Fruit fly (Drosophila melanogaster) whole organism, embryonic: Measurements from ENCODE around the gene Cpr66Cb.

ENCODE experiments used
- Asciz ChIP-seq: fragments of 200-800 bp; sonication (Bioruptor generic); optimal IDR thresholded peaks from 2 replicates; lab custom pipeline; 2017; ENCODE audit warnings: missing biosample characterization, mild to moderate bottlenecking, missing genetic modification characterization, missing genetic modification reagents
- Blimp-1 ChIP-seq: fragments of 200-800 bp; sonication (Bioruptor generic); optimal IDR thresholded peaks from 3 replicates; lab custom pipeline; 2018; ENCODE audit warnings: missing biosample characterization, missing genetic modification characterization, mild to moderate bottlenecking, moderate library complexity, missing genetic modification reagents
- CG10209 ChIP-seq: fragments of 200-800 bp; sonication (Bioruptor generic); optimal IDR thresholded peaks from 3 replicates; lab custom pipeline; 2017; ENCODE audit warnings: missing biosample characterization, mild to moderate bottlenecking, missing genetic modification characterization, missing genetic modification reagents
- CG1024 ChIP-seq: fragments of 200-800 bp; sonication (Bioruptor generic); IDR thresholded peaks from 2 replicates; pipeline ENCODE4 v1.3.6; 2022; ENCODE audit warnings: missing biosample characterization, missing genetic modification characterization
- CG11085 ChIP-seq: fragments of 200-800 bp; sonication (Bioruptor generic); IDR thresholded peaks from 2 replicates; pipeline ENCODE4 v1.3.6; 2022; ENCODE audit warnings: missing biosample characterization, missing genetic modification characterization
- CG13123 ChIP-seq: fragments of 200-800 bp; sonication (Bioruptor generic); optimal IDR thresholded peaks from 2 replicates; lab custom pipeline; 2016; ENCODE audit warnings: missing biosample characterization, missing genetic modification characterization
- CG13424 ChIP-seq: fragments of 200-800 bp; sonication (Bioruptor generic); optimal IDR thresholded peaks from 2 replicates; lab custom pipeline; 2019; ENCODE audit warnings: missing biosample characterization, mild to moderate bottlenecking, missing genetic modification characterization, moderate library complexity
- CG14050 ChIP-seq: fragments of 200-800 bp; sonication (Bioruptor generic); IDR thresholded peaks from 3 replicates; pipeline ENCODE4 v1.3.6; 2022; ENCODE audit warnings: missing biosample characterization, missing genetic modification characterization
- CG14860 ChIP-seq: fragments of 200-800 bp; sonication (Bioruptor generic); IDR thresholded peaks from 3 replicates; pipeline ENCODE4 v1.3.6; 2022; ENCODE audit warnings: missing biosample characterization, missing genetic modification characterization; ENCODE audit not compliant: partially characterized antibody
- CG15269 ChIP-seq: fragments of 200-800 bp; sonication (Bioruptor generic); optimal IDR thresholded peaks from 2 replicates; lab custom pipeline; 2018; ENCODE audit warnings: missing biosample characterization, mild to moderate bottlenecking, missing genetic modification characterization, moderate library complexity
- CG16779 ChIP-seq: fragments of 200-800 bp; sonication (Bioruptor generic); IDR thresholded peaks from 2 replicates; pipeline ENCODE4 v1.3.6; 2022; ENCODE audit warnings: missing biosample characterization, missing genetic modification characterization
- CG16815 ChIP-seq: fragments of 200-800 bp; sonication (Bioruptor generic); optimal IDR thresholded peaks from 3 replicates; lab custom pipeline; 2017; ENCODE audit warnings: missing biosample characterization, mild to moderate bottlenecking, missing genetic modification characterization
- CG17385 ChIP-seq: fragments of 200-800 bp; sonication (Bioruptor generic); optimal IDR thresholded peaks from 3 replicates; lab custom pipeline; 2018; ENCODE audit warnings: missing biosample characterization, mild to moderate bottlenecking, missing genetic modification characterization
- CG2116 ChIP-seq: fragments of 200-800 bp; sonication (Bioruptor generic); optimal IDR thresholded peaks from 3 replicates; lab custom pipeline; 2018; ENCODE audit warnings: missing biosample characterization, mild to moderate bottlenecking, missing genetic modification characterization
- CG2120 ChIP-seq: fragments of 200-800 bp; sonication (Bioruptor generic); optimal IDR thresholded peaks from 3 replicates; lab custom pipeline; 2016; ENCODE audit warnings: missing biosample characterization, missing genetic modification characterization
- CG30431 ChIP-seq: fragments of 200-800 bp; sonication (Bioruptor generic); optimal IDR thresholded peaks from 2 replicates; lab custom pipeline; 2017; ENCODE audit warnings: missing biosample characterization, missing genetic modification characterization
- CG31441 ChIP-seq: fragments of 200-800 bp; sonication (Bioruptor generic); IDR thresholded peaks from 2 replicates; pipeline ENCODE4 v1.3.6; 2022; ENCODE audit warnings: missing biosample characterization, missing genetic modification characterization
- CG32767 ChIP-seq: fragments of 200-800 bp; sonication (Bioruptor generic); IDR thresholded peaks from 2 replicates; pipeline ENCODE4 v1.3.6; 2022; ENCODE audit warnings: missing biosample characterization, missing genetic modification characterization
- CG33213 ChIP-seq: fragments of 200-800 bp; sonication (Bioruptor generic); optimal IDR thresholded peaks from 3 replicates; lab custom pipeline; 2016; ENCODE audit warnings: missing biosample characterization, missing genetic modification characterization
- CG34422 ChIP-seq: fragments of 200-800 bp; sonication (Bioruptor generic); IDR thresholded peaks from 3 replicates; pipeline ENCODE4 v1.3.6; 2022; ENCODE audit warnings: missing biosample characterization, missing genetic modification characterization
- CG3726 ChIP-seq: fragments of 200-800 bp; sonication (Bioruptor generic); IDR thresholded peaks from 3 replicates; pipeline ENCODE4, ENCODE4 v1.3.6; 2022; ENCODE audit warnings: missing biosample characterization, missing genetic modification characterization
- CG4424 ChIP-seq: fragments of 200-800 bp; sonication (Bioruptor generic); optimal IDR thresholded peaks from 3 replicates; lab custom pipeline; 2016; ENCODE audit warnings: missing biosample characterization, missing genetic modification characterization
- CG6854 ChIP-seq: fragments of 200-800 bp; sonication (Bioruptor generic); optimal IDR thresholded peaks from 3 replicates; lab custom pipeline; 2017; ENCODE audit warnings: missing biosample characterization, mild to moderate bottlenecking, missing genetic modification characterization
- CG7271 ChIP-seq: fragments of 200-800 bp; sonication (Bioruptor generic); optimal IDR thresholded peaks from 2 replicates; lab custom pipeline; 2018; ENCODE audit warnings: missing biosample characterization, mild to moderate bottlenecking, missing genetic modification characterization, moderate library complexity
- CG7963 ChIP-seq: fragments of 200-800 bp; sonication (Bioruptor generic); IDR thresholded peaks from 3 replicates; pipeline ENCODE4 v1.3.6; 2022; ENCODE audit warnings: missing biosample characterization, missing genetic modification characterization; ENCODE audit not compliant: partially characterized antibody
- CG9876 ChIP-seq: fragments of 200-800 bp; sonication (Bioruptor generic); optimal IDR thresholded peaks from 2 replicates; lab custom pipeline; 2016; ENCODE audit warnings: missing biosample characterization, missing genetic modification characterization
- CrebB ChIP-seq: fragments of 200-800 bp; sonication (Bioruptor generic); optimal IDR thresholded peaks from 3 replicates; lab custom pipeline; 2018; ENCODE audit warnings: missing biosample characterization, mild to moderate bottlenecking, missing genetic modification characterization
- Dad ChIP-seq: fragments of 200-800 bp; sonication (Bioruptor generic); optimal IDR thresholded peaks from 3 replicates; lab custom pipeline; 2016; ENCODE audit warnings: missing biosample characterization, missing genetic modification characterization
- Dip2 ChIP-seq: fragments of 200-800 bp; sonication (Bioruptor generic); IDR thresholded peaks from 2 replicates; pipeline ENCODE4 v1.3.6; 2022; ENCODE audit warnings: missing biosample characterization, missing genetic modification characterization
- Dref ChIP-seq: fragments of 200-800 bp; sonication (Bioruptor generic); IDR thresholded peaks from 2 replicates; pipeline ENCODE4 v1.3.6; 2022; ENCODE audit warnings: missing biosample characterization, missing genetic modification characterization
- GATAe ChIP-seq: fragments of 200-800 bp; sonication (Bioruptor generic); conservative IDR thresholded peaks from 2 replicates; pipeline ENCODE4 v1.3.6; 2022; ENCODE audit warnings: missing biosample characterization, missing genetic modification characterization
- H15 ChIP-seq: fragments of 200-800 bp; sonication (Bioruptor generic); IDR thresholded peaks from 3 replicates; pipeline ENCODE4 v1.3.6; 2022; ENCODE audit warnings: missing biosample characterization, missing genetic modification characterization
- HmgZ ChIP-seq: fragments of 200-800 bp; sonication (Bioruptor generic); optimal IDR thresholded peaks from 2 replicates; lab custom pipeline; 2018; ENCODE audit warnings: missing biosample characterization, mild to moderate bottlenecking, missing genetic modification characterization
- Hr78 ChIP-seq, 2 experiments: fragments of 200-800 bp in 1 of 2; fragments of >200 bp in 1 of 2; sonication (Bioruptor generic) in 1 of 2; optimal IDR thresholded peaks; 2 replicates each; lab custom pipeline; 2017 to 2019; ENCODE audit warnings: missing biosample characterization in 2 of 2, missing genetic modification characterization in 2 of 2, mild to moderate bottlenecking in 1 of 2, moderate library complexity in 1 of 2
- NC2β ChIP-seq: fragments of 200-800 bp; sonication (Bioruptor generic); optimal IDR thresholded peaks from 2 replicates; lab custom pipeline; 2016; ENCODE audit warnings: missing biosample characterization, missing genetic modification characterization
- NfI ChIP-seq: fragments of 200-800 bp; sonication (Bioruptor generic); optimal IDR thresholded peaks from 3 replicates; lab custom pipeline; 2018; ENCODE audit warnings: missing biosample characterization, mild to moderate bottlenecking, missing genetic modification characterization, moderate library complexity
- Oaz ChIP-seq: fragments of 200-800 bp; sonication (Bioruptor generic); IDR thresholded peaks from 2 replicates; pipeline ENCODE4 v1.3.6; 2022; ENCODE audit warnings: missing biosample characterization, missing genetic modification characterization
- Poxn ChIP-seq: fragments of 200-800 bp; sonication (Bioruptor generic); IDR thresholded peaks from 2 replicates; pipeline ENCODE4 v1.3.6; 2022; ENCODE audit warnings: missing biosample characterization, missing genetic modification characterization
- al ChIP-seq: fragments of 200-800 bp; sonication (Bioruptor generic); IDR thresholded peaks from 2 replicates; pipeline ENCODE4 v1.3.6; 2022; ENCODE audit warnings: missing biosample characterization, missing genetic modification characterization
- bsh ChIP-seq, 2 experiments: fragments of 200-800 bp; sonication (Bioruptor generic); optimal IDR thresholded peaks; 2 replicates each; lab custom pipeline; 2017 to 2018; ENCODE audit warnings: mild to moderate bottlenecking in 2 of 2, missing biosample characterization in 2 of 2, missing genetic modification characterization in 2 of 2, moderate library complexity in 1 of 2
- cato ChIP-seq: fragments of 200-800 bp; sonication (Bioruptor generic); optimal IDR thresholded peaks from 2 replicates; lab custom pipeline; 2016; ENCODE audit warnings: missing biosample characterization, missing genetic modification characterization, borderline replicate concordance
- chm ChIP-seq: fragments of 200-800 bp; sonication (Bioruptor generic); IDR thresholded peaks from 2 replicates; pipeline ENCODE4 v1.3.6; 2022; ENCODE audit warnings: missing biosample characterization, missing genetic modification characterization
- crp ChIP-seq, 2 experiments: fragments of 200-800 bp; sonication (Bioruptor generic); optimal IDR thresholded peaks; 2 replicates in 1 of 2; 3 replicates in 1 of 2; lab custom pipeline; 2017; ENCODE audit warnings: missing biosample characterization in 2 of 2, missing genetic modification characterization in 2 of 2, mild to moderate bottlenecking in 1 of 2, moderate library complexity in 1 of 2
- hb ChIP-seq: fragments of 200-800 bp; sonication (Bioruptor generic); IDR thresholded peaks from 3 replicates; pipeline ENCODE4 v1.3.6; 2022; ENCODE audit warnings: missing biosample characterization, missing genetic modification characterization; ENCODE audit not compliant: partially characterized antibody
- her ChIP-seq: fragments of 200-800 bp; sonication (Bioruptor generic); optimal IDR thresholded peaks from 2 replicates; lab custom pipeline; 2016; ENCODE audit warnings: missing biosample characterization, missing genetic modification characterization
- pzg ChIP-seq: fragments of 200-800 bp; sonication (Bioruptor generic); optimal IDR thresholded peaks from 3 replicates; lab custom pipeline; 2018; ENCODE audit warnings: missing biosample characterization, mild to moderate bottlenecking, missing genetic modification characterization, moderate library complexity
- sens ChIP-seq: fragments of 200-800 bp; sonication (Bioruptor generic); peaks from one replicate; lab custom pipeline; 2016; ENCODE audit warnings: missing biosample characterization, missing genetic modification characterization
- tgo ChIP-seq: fragments of 200-800 bp; sonication (Bioruptor generic); IDR thresholded peaks from 3 replicates; pipeline ENCODE4 v1.3.6; 2022; ENCODE audit warnings: missing biosample characterization, missing genetic modification characterization
- trem ChIP-seq: fragments of 200-800 bp; optimal IDR thresholded peaks from 3 replicates; lab custom pipeline; 2019; ENCODE audit warnings: missing biosample characterization, mild to moderate bottlenecking, missing genetic modification characterization, moderate library complexity
- ttk ChIP-seq: fragments of 200-800 bp; sonication (Bioruptor generic); IDR thresholded peaks from 2 replicates; pipeline ENCODE4 v2.1.2; 2022; ENCODE audit warnings: missing biosample characterization, missing genetic modification characterization
- zen2 ChIP-seq: fragments of 200-800 bp; sonication (Bioruptor generic); IDR thresholded peaks from 3 replicates; pipeline ENCODE4 v1.3.6; 2022; ENCODE audit warnings: missing biosample characterization, missing genetic modification characterization; ENCODE audit not compliant: partially characterized antibody

The Cpr66Cb gene

DNA sequence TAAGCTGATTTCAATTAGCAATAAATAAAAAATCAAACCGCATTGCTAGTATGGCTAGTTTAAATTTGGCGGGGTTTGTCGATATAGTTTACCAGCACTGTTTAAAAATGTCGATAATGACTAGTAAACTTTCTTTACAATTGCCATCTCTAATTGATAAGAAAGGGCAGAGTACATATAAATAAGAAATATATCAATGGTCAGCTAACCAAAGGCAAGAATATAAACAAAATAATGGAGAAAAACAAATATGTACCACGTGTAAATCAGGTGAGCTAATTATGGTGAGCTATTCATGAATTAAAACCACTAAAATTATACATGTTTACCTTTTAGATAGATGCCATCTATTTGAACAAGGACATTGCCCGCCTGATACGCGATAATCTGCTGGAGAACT, 2.4 kb downstream of the Cpr66Cb start, which contains the start of gene Pex2 (continued):
- TF ChIP-seq HmgZ (tag; lab: Kevin White, UChicago) = peak; percentile 76
- TF ChIP-seq CG16779 (GFP tag; lab: Robert Waterston, UW) = no peak
- TF ChIP-seq NfI = no peak
- no peak for TF ChIP-seq CG11085
- TF ChIP-seq CG31441 (GFP tag; lab: Robert Waterston, UW) = no peak
- peak in 1 of 2 experiments; percentile 60 for TF ChIP-seq Hr78 (GFP tag; optimal IDR thresholded peaks at IDR 0.05; lab: Kevin White, UChicago)
- TF ChIP-seq CG4424 = no peak
- no peak for TF ChIP-seq CG14050 (GFP tag; lab: Robert Waterston, UW)
- TF ChIP-seq H15 (GFP tag; lab: Robert Waterston, UW) = no peak
- TF ChIP-seq cato (GFP tag; lab: Kevin White, UChicago) = no peak
- TF ChIP-seq CG3726 (GFP tag; lab: Robert Waterston, UW) = no peak
- TF ChIP-seq crp (GFP tag; optimal IDR thresholded peaks at IDR 0.05; lab: Kevin White, UChicago) = peak in 1 of 2 experiments; percentile 18
- TF ChIP-seq CG2116 (GFP tag; lab: Kevin White, UChicago) = peak; percentile 73
- TF ChIP-seq Asciz (GFP tag; lab: Kevin White, UChicago) = no peak
- TF ChIP-seq her (GFP tag; lab: Kevin White, UChicago) = no peak
- no peak for TF ChIP-seq CG34422
- peak; percentile 63 for TF ChIP-seq GATAe
- TF ChIP-seq Dref (GFP tag; lab: Robert Waterston, UW) = peak; percentile 66
- no peak for TF ChIP-seq CG7963
- TF ChIP-seq CG9876 (GFP tag; lab: Kevin White, UChicago) = no peak
- no peak for TF ChIP-seq CG1024
- TF ChIP-seq CG17385 (GFP tag; lab: Kevin White, UChicago) = no peak
- TF ChIP-seq trem (tag; lab: Kevin White, UChicago) = peak; percentile 36
- TF ChIP-seq CG30431 (GFP tag; lab: Kevin White, UChicago) = no peak
- no peak for TF ChIP-seq CrebB (tag; lab: Kevin White, UChicago)
- 0 out of 2 replicates have a peak, but pooled peaks have one; percentile 14 for TF ChIP-seq CG32767
- TF ChIP-seq CG2120 (GFP tag; lab: Kevin White, UChicago) = peak; percentile 32
- TF ChIP-seq Oaz (GFP tag; lab: Robert Waterston, UW) = no peak
- no peak for TF ChIP-seq Poxn (GFP tag; lab: Robert Waterston, UW)
- peak; percentile 13 for TF ChIP-seq CG33213 (GFP tag; lab: Kevin White, UChicago)
- no peak for TF ChIP-seq Dip2 (GFP tag; lab: Robert Waterston, UW)
- TF ChIP-seq CG13424 (tag; lab: Kevin White, UChicago) = no peak
- no peak for TF ChIP-seq bsh (GFP tag; optimal IDR thresholded peaks at IDR 0.05; lab: Kevin White, UChicago)
- no peak for TF ChIP-seq CG7271 (tag; lab: Kevin White, UChicago)
- TF ChIP-seq CG13123 (GFP tag; lab: Kevin White, UChicago) = no peak
- TF ChIP-seq pzg = peak; percentile 64
- no peak for TF ChIP-seq ttk (GFP tag; lab: Robert Waterston, UW)
- peak; percentile 78 for TF ChIP-seq sens
- no peak for TF ChIP-seq CG14860 (GFP tag; lab: Robert Waterston, UW)
- no peak for TF ChIP-seq CG6854 (GFP tag; lab: Kevin White, UChicago)
- no peak for TF ChIP-seq CG10209 (GFP tag; lab: Kevin White, UChicago)
- TF ChIP-seq CG16815 (GFP tag; lab: Kevin White, UChicago) = no peak
- TF ChIP-seq tgo = no peak
- no peak for TF ChIP-seq Blimp-1 (GFP tag; lab: Kevin White, UChicago)
- TF ChIP-seq chm = no peak
- no peak for TF ChIP-seq CG15269
- no peak for TF ChIP-seq al (GFP tag; lab: Robert Waterston, UW)
- TF ChIP-seq hb (GFP tag; lab: Robert Waterston, UW) = no peak
- TF ChIP-seq NC2β (GFP tag; lab: Kevin White, UChicago) = no peak
- TF ChIP-seq zen2 (GFP tag; lab: Robert Waterston, UW) = no peak
- TF ChIP-seq Dad = no peak
